Fruit fly (Drosophila melanogaster) whole organism, embryonic: ENCODE results near the gene CG31650.

Experiments
- Blimp-1 ChIP-seq: fragments of 200-800 bp; sonication (Bioruptor generic); optimal IDR thresholded peaks from 3 replicates; lab custom pipeline; 2018; ENCODE audit warnings: missing biosample characterization, missing genetic modification characterization, mild to moderate bottlenecking, moderate library complexity, missing genetic modification reagents
- CG10366 ChIP-seq: fragments of 200-800 bp; sonication (Bioruptor generic); IDR thresholded peaks from 2 replicates; pipeline ENCODE4 v1.3.6; 2022; ENCODE audit warnings: missing biosample characterization, missing genetic modification characterization
- CG14667 ChIP-seq: fragments of 200-800 bp; sonication (Bioruptor generic); IDR thresholded peaks from 2 replicates; pipeline ENCODE4 v1.3.6; 2022; ENCODE audit warnings: missing biosample characterization, missing genetic modification characterization
- CG1602 ChIP-seq: fragments of 200-800 bp; sonication (Bioruptor generic); optimal IDR thresholded peaks from 3 replicates; lab custom pipeline; 2016; ENCODE audit warnings: missing biosample characterization, missing genetic modification characterization
- CG17186 ChIP-seq: fragments of 200-800 bp; sonication (Bioruptor generic); optimal IDR thresholded peaks from 3 replicates; lab custom pipeline; 2017; ENCODE audit warnings: missing biosample characterization, missing genetic modification reagents, missing genetic modification characterization
- CG18619 ChIP-seq: fragments of 200-800 bp; sonication (Bioruptor generic); optimal IDR thresholded peaks from 3 replicates; lab custom pipeline; 2017; ENCODE audit warnings: missing biosample characterization, mild to moderate bottlenecking, missing genetic modification characterization
- CG18764 ChIP-seq: fragments of 200-800 bp; sonication (Bioruptor generic); optimal IDR thresholded peaks from 3 replicates; lab custom pipeline; 2016; ENCODE audit warnings: missing biosample characterization, missing genetic modification characterization
- CG32767 ChIP-seq: fragments of 200-800 bp; sonication (Bioruptor generic); IDR thresholded peaks from 2 replicates; pipeline ENCODE4 v1.3.6; 2022; ENCODE audit warnings: missing biosample characterization, missing genetic modification characterization
- CG34224 ChIP-seq: fragments of 200-800 bp; sonication (Bioruptor generic); IDR thresholded peaks from 3 replicates; pipeline ENCODE4 v1.3.6; 2022; ENCODE audit warnings: missing biosample characterization, missing genetic modification characterization; ENCODE audit not compliant: partially characterized antibody
- CG6175 ChIP-seq: fragments of 200-800 bp; sonication (Bioruptor generic); IDR thresholded peaks from 3 replicates; pipeline ENCODE4 v1.3.6; 2022; ENCODE audit warnings: missing biosample characterization, missing genetic modification characterization
- CG7372 ChIP-seq: fragments of 200-800 bp; sonication (Bioruptor generic); IDR thresholded peaks from 2 replicates; pipeline ENCODE4 v1.3.6; 2022; ENCODE audit warnings: missing biosample characterization, missing genetic modification characterization
- CG7839 ChIP-seq: fragments of 200-800 bp; sonication (Bioruptor generic); optimal IDR thresholded peaks from 3 replicates; lab custom pipeline; 2018; ENCODE audit warnings: missing biosample characterization, mild to moderate bottlenecking, missing genetic modification characterization, moderate library complexity
- CG8281 ChIP-seq: fragments of 200-800 bp; sonication (Bioruptor generic); optimal IDR thresholded peaks from 2 replicates; lab custom pipeline; 2018; ENCODE audit warnings: missing biosample characterization, mild to moderate bottlenecking, missing genetic modification characterization, moderate library complexity
- CG8924 ChIP-seq: fragments of 200-800 bp; optimal IDR thresholded peaks from 3 replicates; lab custom pipeline; 2019; ENCODE audit warnings: missing biosample characterization, mild to moderate bottlenecking, missing genetic modification characterization, moderate library complexity
- Camta ChIP-seq: fragments of 200-800 bp; sonication (Bioruptor generic); optimal IDR thresholded peaks from 2 replicates; lab custom pipeline; 2016; ENCODE audit warnings: missing biosample characterization, missing genetic modification characterization
- CkIIα-i1 ChIP-seq: fragments of 200-800 bp; sonication (Bioruptor generic); IDR thresholded peaks from 2 replicates; pipeline ENCODE4 v1.3.6; 2022; ENCODE audit warnings: missing biosample characterization, missing genetic modification characterization
- CrebB ChIP-seq: fragments of 200-800 bp; sonication (Bioruptor generic); optimal IDR thresholded peaks from 3 replicates; lab custom pipeline; 2018; ENCODE audit warnings: missing biosample characterization, mild to moderate bottlenecking, missing genetic modification characterization
- D ChIP-seq, 2 experiments: fragments of 200-800 bp in 1 of 2; fragments of >200 bp in 1 of 2; sonication (Bioruptor generic) in 1 of 2; optimal IDR thresholded peaks; 2 replicates in 1 of 2; 3 replicates in 1 of 2; lab custom pipeline; 2017; ENCODE audit warnings: mild to moderate bottlenecking in 1 of 2, missing biosample characterization in 1 of 2, missing genetic modification characterization in 1 of 2, missing genetic modification reagents in 1 of 2
- Dfd ChIP-seq, 2 experiments: fragments of >200 bp; optimal IDR thresholded peaks; 2 replicates each; lab custom pipeline; 2017; ENCODE audit warnings: missing biosample characterization in 2 of 2, missing genetic modification characterization in 2 of 2
- Dll ChIP-seq: fragments of 200-800 bp; sonication (Bioruptor generic); IDR thresholded peaks from 4 replicates; pipeline ENCODE4 v1.3.6; 2022; ENCODE audit warnings: missing biosample characterization, missing genetic modification characterization; ENCODE audit not compliant: partially characterized antibody
- E2f1 ChIP-seq: fragments of 200-800 bp; sonication (Bioruptor generic); IDR thresholded peaks from 2 replicates; pipeline ENCODE4 v1.3.6; 2022; ENCODE audit warnings: missing biosample characterization, missing genetic modification characterization
- Ets65A ChIP-seq: fragments of 200-800 bp; sonication (Bioruptor generic); peaks from one replicate; lab custom pipeline; 2016; ENCODE audit warnings: missing biosample characterization, missing genetic modification characterization
- Fer1 ChIP-seq: fragments of 200-800 bp; sonication (Bioruptor generic); optimal IDR thresholded peaks from 2 replicates; lab custom pipeline; 2017; ENCODE audit warnings: missing biosample characterization, mild to moderate bottlenecking, missing genetic modification characterization
- Fer3 ChIP-seq: fragments of 200-800 bp; sonication (Bioruptor generic); optimal IDR thresholded peaks from 2 replicates; lab custom pipeline; 2018; ENCODE audit warnings: missing biosample characterization, mild to moderate bottlenecking, missing genetic modification characterization, moderate library complexity
- Hsf ChIP-seq: fragments of 200-800 bp; sonication (Bioruptor generic); optimal IDR thresholded peaks from 3 replicates; lab custom pipeline; 2016; ENCODE audit warnings: missing biosample characterization, missing genetic modification characterization
- Nf-YB ChIP-seq: fragments of 200-800 bp; sonication (Bioruptor generic); optimal IDR thresholded peaks from 3 replicates; lab custom pipeline; 2019; ENCODE audit warnings: missing biosample characterization, mild to moderate bottlenecking, missing genetic modification characterization, moderate library complexity
- NfI ChIP-seq: fragments of 200-800 bp; sonication (Bioruptor generic); optimal IDR thresholded peaks from 3 replicates; lab custom pipeline; 2018; ENCODE audit warnings: missing biosample characterization, mild to moderate bottlenecking, missing genetic modification characterization, moderate library complexity
- Oaz ChIP-seq: fragments of 200-800 bp; sonication (Bioruptor generic); IDR thresholded peaks from 2 replicates; pipeline ENCODE4 v1.3.6; 2022; ENCODE audit warnings: missing biosample characterization, missing genetic modification characterization
- Scr ChIP-seq: fragments of 200-800 bp; sonication (Bioruptor generic); IDR thresholded peaks from 2 replicates; pipeline ENCODE4 v1.3.6; 2022; ENCODE audit warnings: missing biosample characterization, missing genetic modification characterization; ENCODE audit not compliant: partially characterized antibody
- Vsx1 ChIP-seq: fragments of 200-800 bp; sonication (Bioruptor generic); optimal IDR thresholded peaks from 2 replicates; lab custom pipeline; 2017; ENCODE audit warnings: missing biosample characterization, mild to moderate bottlenecking, missing genetic modification characterization, missing genetic modification reagents
- caup ChIP-seq: fragments of 200-800 bp; sonication (Bioruptor generic); optimal IDR thresholded peaks from 3 replicates; lab custom pipeline; 2017; ENCODE audit warnings: missing biosample characterization, mild to moderate bottlenecking, missing genetic modification characterization, moderate library complexity; ENCODE audit not compliant: severe bottlenecking
- chm ChIP-seq: fragments of 200-800 bp; sonication (Bioruptor generic); IDR thresholded peaks from 2 replicates; pipeline ENCODE4 v1.3.6; 2022; ENCODE audit warnings: missing biosample characterization, missing genetic modification characterization
- chn ChIP-seq: fragments of 200-800 bp; sonication (Bioruptor generic); optimal IDR thresholded peaks from 2 replicates; lab custom pipeline; 2016; ENCODE audit warnings: missing biosample characterization, missing genetic modification characterization
- corto ChIP-seq: fragments of 200-800 bp; sonication (Bioruptor generic); optimal IDR thresholded peaks from 2 replicates; lab custom pipeline; 2016; ENCODE audit warnings: missing biosample characterization, mild to moderate bottlenecking, missing genetic modification characterization, moderate library complexity
- dm ChIP-seq: fragments of 200-800 bp; sonication (Bioruptor generic); optimal IDR thresholded peaks from 3 replicates; lab custom pipeline; 2016; ENCODE audit warnings: missing biosample characterization, missing genetic modification characterization
- ftz-f1 ChIP-seq: fragments of 200-800 bp; sonication (Bioruptor generic); optimal IDR thresholded peaks from 2 replicates; lab custom pipeline; 2016; ENCODE audit warnings: missing biosample characterization, missing genetic modification characterization
- jumu ChIP-seq: fragments of 200-800 bp; sonication (Bioruptor generic); optimal IDR thresholded peaks from 3 replicates; lab custom pipeline; 2016; ENCODE audit warnings: missing biosample characterization, missing genetic modification characterization
- lbe ChIP-seq: fragments of 200-800 bp; sonication (Bioruptor generic); optimal IDR thresholded peaks from 2 replicates; lab custom pipeline; 2016; ENCODE audit warnings: missing biosample characterization, mild to moderate bottlenecking, missing genetic modification characterization
- p53 ChIP-seq: fragments of 200-800 bp; sonication (Bioruptor generic); optimal IDR thresholded peaks from 2 replicates; lab custom pipeline; 2016; ENCODE audit warnings: missing biosample characterization, missing genetic modification characterization
- psq ChIP-seq: fragments of 200-800 bp; sonication (Bioruptor generic); optimal IDR thresholded peaks from 2 replicates; lab custom pipeline; 2017; ENCODE audit warnings: missing biosample characterization, missing genetic modification characterization
- pum ChIP-seq: fragments of 200-800 bp; sonication (Bioruptor generic); optimal IDR thresholded peaks from 2 replicates; lab custom pipeline; 2016; ENCODE audit warnings: missing biosample characterization, missing genetic modification characterization
- row ChIP-seq: fragments of 200-800 bp; sonication (Bioruptor generic); IDR thresholded peaks from 3 replicates; pipeline ENCODE4 v1.3.6; 2022; ENCODE audit warnings: missing biosample characterization, missing genetic modification characterization
- sd ChIP-seq: fragments of 200-800 bp; sonication (Bioruptor generic); optimal IDR thresholded peaks from 3 replicates; lab custom pipeline; 2018; ENCODE audit warnings: missing biosample characterization, mild to moderate bottlenecking, missing genetic modification characterization, moderate library complexity
- slbo ChIP-seq: fragments of 200-800 bp; sonication (Bioruptor generic); IDR thresholded peaks from 2 replicates; pipeline ENCODE4 v1.3.6; 2022; ENCODE audit warnings: missing biosample characterization, missing genetic modification characterization
- sqz ChIP-seq: fragments of 200-800 bp; sonication (Bioruptor generic); optimal IDR thresholded peaks from 3 replicates; lab custom pipeline; 2018; ENCODE audit warnings: missing biosample characterization, mild to moderate bottlenecking, missing genetic modification characterization
- sr ChIP-seq: fragments of 200-800 bp; sonication (Bioruptor generic); IDR thresholded peaks from 3 replicates; pipeline ENCODE4 v1.3.6; 2022; ENCODE audit warnings: missing biosample characterization, missing genetic modification characterization
- tgo ChIP-seq: fragments of 200-800 bp; sonication (Bioruptor generic); IDR thresholded peaks from 3 replicates; pipeline ENCODE4 v1.3.6; 2022; ENCODE audit warnings: missing biosample characterization, missing genetic modification characterization
- toy ChIP-seq: fragments of 200-800 bp; sonication (Bioruptor generic); IDR thresholded peaks from 2 replicates; pipeline ENCODE4 v1.3.6; 2022; ENCODE audit warnings: missing biosample characterization, missing genetic modification characterization
- vfl ChIP-seq: fragments of 200-800 bp; sonication (Bioruptor generic); optimal IDR thresholded peaks from 2 replicates; lab custom pipeline; 2016; ENCODE audit warnings: missing biosample characterization, missing genetic modification characterization
- vvl ChIP-seq: fragments of 200-800 bp; sonication (Bioruptor generic); IDR thresholded peaks from 2 replicates; pipeline ENCODE4 v1.3.6; 2022; ENCODE audit warnings: missing biosample characterization, missing genetic modification characterization

CG31650 gene

dm6 chr2L:5000287-5000871 is 44.1 kb downstream of the CG31650 start (continued):
- TF ChIP-seq Vsx1 (peak; percentile 38), CG18619 (GFP tag; lab: Kevin White, UChicago) (peak; percentile 79), chn (GFP tag; lab: Kevin White, UChicago) (peak; percentile 79), tgo (peak; percentile 75), CG17186 (no peak), Dfd (GFP tag; optimal IDR thresholded peaks at IDR 0.05; lab: Kevin White, UChicago) (no peak), caup (GFP tag; lab: Kevin White, UChicago) (peak; percentile 81), Camta (GFP tag; lab: Kevin White, UChicago) (peak; percentile 72), sqz (peak; percentile 76), CG8924 (tag; lab: Kevin White, UChicago) (peak; percentile 93), pum (peak; percentile 79), Scr (no peak), corto (GFP tag; lab: Kevin White, UChicago) (peak; percentile 69), dm (GFP tag; lab: Kevin White, UChicago) (no peak), CG8281 (tag; lab: Kevin White, UChicago) (peak; percentile 57), CkIIα-i1 (GFP tag; lab: Robert Waterston, UW) (no peak), slbo (peak; percentile 86), Nf-YB (GFP tag; lab: Kevin White, UChicago) (peak; percentile 75), E2f1 (GFP tag; lab: Robert Waterston, UW) (peak; percentile 66), Oaz (GFP tag; lab: Robert Waterston, UW) (peak; percentile 58), CG10366 (GFP tag; lab: Robert Waterston, UW) (peak; percentile 75), CG14667 (GFP tag; lab: Robert Waterston, UW) (peak; percentile 60), row (GFP tag; lab: Robert Waterston, UW) (peak; percentile 90), Fer1 (peak; percentile 86), CG7372 (peak; percentile 79), Fer3 (tag; lab: Kevin White, UChicago) (peak; percentile 76), ftz-f1 (GFP tag; lab: Kevin White, UChicago) (no peak), lbe (peak; percentile 86), Dll (GFP tag; lab: Robert Waterston, UW) (no peak), vvl (GFP tag; lab: Robert Waterston, UW) (peak; percentile 88), CG18764 (GFP tag; lab: Kevin White, UChicago) (peak; percentile 34), sd (tag; lab: Kevin White, UChicago) (peak; percentile 53), sr (GFP tag; lab: Robert Waterston, UW) (peak; percentile 41; the same call in 2 of the 3 replicates), CG6175 (peak; percentile 37; the same call in 1 of the 3 replicates), vfl (GFP tag; lab: Kevin White, UChicago) (peak; percentile 87), Ets65A (GFP tag; lab: Kevin White, UChicago) (peak; percentile 93), CG34224 (GFP tag; lab: Robert Waterston, UW) (no peak), D (optimal IDR thresholded peaks at IDR 0.05; lab: Kevin White, UChicago) (no peak), D (GFP tag; optimal IDR thresholded peaks at IDR 0.05; lab: Kevin White, UChicago) (peak; percentile 78), CG7839 (tag; lab: Kevin White, UChicago) (peak; percentile 88), CrebB (peak; percentile 56), Hsf (GFP tag; lab: Kevin White, UChicago) (peak; percentile 74), psq (GFP tag; lab: Kevin White, UChicago) (peak; percentile 60), toy (0 out of 2 replicates have a peak, but pooled peaks have one; percentile 53), Blimp-1 (GFP tag; lab: Kevin White, UChicago) (peak; percentile 73), NfI (GFP tag; lab: Kevin White, UChicago) (peak; percentile 75), p53 (peak; percentile 97), CG1602 (GFP tag; lab: Kevin White, UChicago) (peak; percentile 73), jumu (peak; percentile 76), CG32767 (GFP tag; lab: Robert Waterston, UW) (peak; percentile 82), chm (GFP tag; lab: Robert Waterston, UW) (peak; percentile 87)
